Worm (Caenorhabditis elegans): Measurements from ENCODE around the gene chch-3.

chch-3 gene

DNA sequence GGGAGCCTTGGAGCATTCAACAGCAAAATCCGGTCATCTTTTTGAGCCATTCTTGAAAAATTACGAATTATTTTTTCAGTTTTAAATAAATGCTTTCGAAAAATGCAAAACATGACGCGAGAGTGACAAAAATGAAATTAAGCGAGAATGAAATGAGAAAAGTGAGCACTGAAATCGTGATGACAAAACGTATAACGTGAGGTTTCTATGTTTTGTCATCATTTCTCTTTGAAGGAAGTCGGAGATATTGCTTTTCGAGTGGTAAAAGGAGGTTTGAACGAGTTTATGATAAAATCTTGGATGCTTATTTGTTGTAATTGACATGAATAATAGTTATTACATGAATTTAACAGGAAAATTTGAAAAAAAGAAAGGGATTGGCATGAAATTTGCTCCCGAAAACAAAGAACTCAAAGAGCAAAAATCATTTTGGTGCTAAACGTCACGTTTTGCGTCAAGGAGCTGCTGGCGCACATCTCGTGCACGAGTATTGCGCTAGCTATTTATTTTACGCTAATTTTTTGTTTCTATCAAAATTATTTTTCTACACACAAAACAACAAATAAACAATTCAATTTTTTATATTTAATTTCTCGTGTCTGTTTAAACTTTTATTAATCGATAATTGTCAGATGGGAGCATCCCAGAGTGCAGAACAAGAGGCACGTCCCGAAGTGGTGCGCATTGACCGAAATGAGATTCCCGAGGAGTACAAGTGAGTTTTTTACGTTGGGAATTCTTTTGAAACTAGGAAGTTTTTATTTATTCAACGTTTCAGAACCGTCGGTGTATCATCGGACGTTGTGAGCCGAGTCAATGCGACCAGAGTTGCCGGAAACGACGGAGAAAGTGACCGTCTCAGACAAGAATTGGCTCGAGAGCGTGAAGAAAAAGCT is at the start of gene chch-3, which contains the start of gene gss-1 (continued):
- TF ChIP-seq lin-38 (GFP tag; IDR thresholded peaks at IDR 0.05) = no peak
- TF ChIP-seq lin-29 (GFP tag; IDR thresholded peaks at IDR 0.05) = no peak
- TF ChIP-seq nhr-41 (GFP tag; IDR thresholded peaks at IDR 0.05) = no peak
- TF ChIP-seq gei-8 (GFP tag; optimal IDR thresholded peaks at IDR 0.05) = no peak
- TF ChIP-seq duxl-1 (tag; optimal IDR thresholded peaks at IDR 0.05; ENCODE audit: poor library complexity) = no peak
- no peak for TF ChIP-seq mdt-29 (GFP tag; IDR thresholded peaks at IDR 0.05)

DNA sequence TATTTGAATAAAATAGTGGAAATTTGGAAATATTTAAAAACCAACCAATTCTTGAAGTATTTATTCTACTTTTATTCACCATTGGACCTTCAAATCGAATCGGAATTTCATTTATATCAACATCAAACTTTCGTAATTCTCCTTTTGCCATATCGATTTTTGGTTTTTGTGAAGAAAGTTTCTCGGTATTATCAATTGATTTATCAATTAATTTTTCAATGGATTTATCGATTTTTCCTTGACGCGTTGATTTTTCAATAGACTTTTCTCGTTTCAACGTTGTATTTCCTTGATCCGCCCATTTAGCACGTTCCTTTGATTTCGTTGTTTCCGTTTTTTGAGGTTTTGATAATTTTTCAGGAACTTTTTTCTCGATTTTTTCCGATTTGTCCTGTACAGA is 47.4 kb upstream of the chch-3 start:
- TF ChIP-seq T26A8.4 (GFP tag; IDR thresholded peaks at IDR 0.05) (no peak), ceh-28 (tag; optimal IDR thresholded peaks at IDR 0.05) (peak; percentile 56), php-3 (GFP tag; IDR thresholded peaks at IDR 0.05) (no peak)

DNA sequence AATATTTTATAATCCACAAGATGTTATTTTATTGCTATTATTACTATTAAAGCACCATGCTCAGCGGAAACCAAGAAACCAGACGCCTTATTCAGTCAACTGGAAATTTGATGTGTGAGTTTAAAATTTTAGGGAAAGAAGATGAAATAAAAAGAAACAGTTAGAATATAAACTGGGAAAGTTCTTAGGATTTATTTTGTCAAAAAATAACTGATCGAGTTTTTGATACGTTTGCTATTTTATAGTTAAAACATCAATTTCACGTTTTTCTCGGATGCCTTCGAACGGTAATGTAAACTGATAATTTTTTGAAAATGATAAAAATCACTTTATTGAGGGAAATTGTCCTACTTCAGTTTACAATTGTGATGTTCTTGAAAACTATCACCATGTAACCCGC is 44.4 kb upstream of the chch-3 start, which contains the start of gene C06C3.3:
Gene C06C3.3 (minus strand): TSS at position 101 of the 400 bp plus-strand sequence.
- TF ChIP-seq hlh-11 (tag; optimal IDR thresholded peaks at IDR 0.05) (no peak), Y48G9A.11 (GFP tag; IDR thresholded peaks at IDR 0.05) (no peak), saeg-2 (GFP tag; IDR thresholded peaks at IDR 0.05) (no peak), F49E8.2 (tag; optimal IDR thresholded peaks at IDR 0.05; ENCODE audit: borderline replicate concordance) (no peak), F10B5.3 (tag; optimal IDR thresholded peaks at IDR 0.05) (no peak), hmg-1.1 (GFP tag; IDR thresholded peaks at IDR 0.05) (no peak), nhr-102 (tag; optimal IDR thresholded peaks at IDR 0.05) (no peak), lin-38 (GFP tag; IDR thresholded peaks at IDR 0.05) (no peak), nhr-42 (GFP tag; IDR thresholded peaks at IDR 0.05) (no peak), aly-2 (tag; optimal IDR thresholded peaks at IDR 0.05) (no peak), lin-1 (GFP tag; IDR thresholded peaks at IDR 0.05) (no peak), nhr-76 (tag; optimal IDR thresholded peaks at IDR 0.05) (no peak), lsy-2 (tag; optimal IDR thresholded peaks at IDR 0.05) (no peak), nhr-11 (tag; optimal IDR thresholded peaks at IDR 0.05) (no peak), spr-3 (GFP tag; optimal IDR thresholded peaks at IDR 0.05) (no peak), mxl-3 (GFP tag; optimal IDR thresholded peaks at IDR 0.05) (no peak), unc-130 (GFP tag; optimal IDR thresholded peaks at IDR 0.05) (no peak), spr-1 (tag; optimal IDR thresholded peaks at IDR 0.05) (no peak), R02D3.7 (tag; optimal IDR thresholded peaks at IDR 0.05) (no peak), dve-1 (tag; optimal IDR thresholded peaks at IDR 0.05; ENCODE audit: insufficient read depth) (no peak)

DNA sequence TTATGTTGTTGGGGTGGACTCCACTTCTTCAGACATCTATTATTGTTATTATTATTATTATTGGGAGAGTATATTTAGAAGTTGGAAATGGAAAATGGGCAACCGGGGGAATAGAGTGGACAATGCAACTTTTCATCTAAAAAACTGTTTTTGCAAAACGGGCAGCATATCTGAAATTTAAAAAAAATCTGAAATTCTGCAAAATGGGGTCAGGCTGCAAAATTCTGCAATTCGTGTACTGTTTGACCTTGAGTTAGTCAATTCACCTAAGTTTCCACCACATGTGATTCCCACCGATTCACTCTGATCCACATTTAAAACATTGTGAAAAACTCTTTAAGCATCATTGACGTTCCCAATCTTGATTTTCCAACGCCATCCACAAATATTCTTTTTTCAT is 43.8 kb upstream of the chch-3 start, which contains the start of gene C06C3.4:
Gene C06C3.4 (plus strand): TSS at position 301 of the 400 bp plus-strand sequence.
- no peak for TF ChIP-seq cey-2 (tag; optimal IDR thresholded peaks at IDR 0.05; ENCODE audit: borderline replicate concordance, insufficient read depth)

DNA sequence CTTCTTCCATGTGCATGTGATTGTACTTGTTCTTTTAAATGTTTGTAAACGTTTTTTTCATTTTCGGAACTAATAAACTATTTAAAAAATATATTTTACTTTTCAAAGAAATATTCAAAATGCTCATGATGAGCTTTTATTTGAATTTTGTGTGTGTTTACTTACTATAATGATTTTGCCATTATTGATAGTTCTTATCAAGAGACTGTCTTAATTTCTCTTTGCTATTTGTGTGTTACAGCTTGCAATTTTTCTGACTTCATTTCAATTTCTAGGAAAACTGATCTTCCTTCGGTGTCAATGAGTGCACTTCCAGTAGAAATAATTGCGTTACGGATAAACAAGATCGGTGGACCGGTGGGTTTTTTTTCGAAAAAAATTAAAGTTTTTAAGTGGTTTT is 42.0 kb upstream of the chch-3 start, which contains the start of gene C06C3.12:
Gene C06C3.12 (plus strand): TSS at position 301 of the 400 bp plus-strand sequence.
- TF ChIP-seq nhr-102 (tag; optimal IDR thresholded peaks at IDR 0.05) (no peak), nhr-10 (tag; optimal IDR thresholded peaks at IDR 0.05) (no peak), daf-16 (GFP tag; optimal IDR thresholded peaks at IDR 0.05) (no peak), daf-16 (tag; optimal IDR thresholded peaks at IDR 0.05) (peak; percentile 43), lin-38 (GFP tag; IDR thresholded peaks at IDR 0.05) (no peak)
